Worm (Caenorhabditis elegans): ENCODE results near the gene maph-1.3.
A peak's percentile ranks its signal among the peaks of the same experiment; 100 is the strongest.

Gene maph-1.3

ce11 chrIII:3876197-3876897, 31.7 kb downstream of the maph-1.3 start:
- TF ChIP-seq ceh-36 (tag; optimal IDR thresholded peaks at IDR 0.05) (peak; percentile 56), ets-7 (tag; optimal IDR thresholded peaks at IDR 0.05) (no peak), ama-1 (optimal IDR thresholded peaks at IDR 0.05) (no peak), tra-4 (tag; optimal IDR thresholded peaks at IDR 0.05) (no peak), ceh-13 (GFP tag; optimal IDR thresholded peaks at IDR 0.05) (no peak), aly-1 (tag; optimal IDR thresholded peaks at IDR 0.05) (no peak)

- no peak for TF ChIP-seq B0310.2 (tag; optimal IDR thresholded peaks at IDR 0.05)
- TF ChIP-seq ceh-13 (GFP tag; optimal IDR thresholded peaks at IDR 0.05), result no peak
- TF ChIP-seq tbx-11 (GFP tag; IDR thresholded peaks at IDR 0.05), result no peak
- TF ChIP-seq ama-1 (optimal IDR thresholded peaks at IDR 0.05), result no peak
- no peak for TF ChIP-seq flt-1 (GFP tag; IDR thresholded peaks at IDR 0.05)
- no peak for TF ChIP-seq hmg-4 (GFP tag; optimal IDR thresholded peaks at IDR 0.05)
- no peak for TF ChIP-seq hmbx-1 (tag; optimal IDR thresholded peaks at IDR 0.05)
- no peak for TF ChIP-seq F13C5.2 (tag; optimal IDR thresholded peaks at IDR 0.05)
- TF ChIP-seq hnd-1 (tag; optimal IDR thresholded peaks at IDR 0.05), result no peak
- no peak for TF ChIP-seq ceh-36 (tag; optimal IDR thresholded peaks at IDR 0.05)
- no peak for TF ChIP-seq sea-1 (GFP tag; conservative IDR thresholded peaks at IDR 0.05)
- no peak for TF ChIP-seq aly-1 (tag; optimal IDR thresholded peaks at IDR 0.05)
- no peak for TF ChIP-seq tbx-37 (GFP tag; conservative IDR thresholded peaks at IDR 0.05)
- TF ChIP-seq tra-4 (tag; optimal IDR thresholded peaks at IDR 0.05), result no peak
- no peak for TF ChIP-seq scrt-1 (GFP tag; IDR thresholded peaks at IDR 0.05)
Measured at ce11 chrIII:3878986-3879756, 34.5 kb downstream of the maph-1.3 start.

ce11 chrIII:3883146-3883545, 38.5 kb downstream of the maph-1.3 start:
- TF ChIP-seq flt-1 (GFP tag; IDR thresholded peaks at IDR 0.05), result no peak
- no peak for TF ChIP-seq sea-1 (GFP tag; conservative IDR thresholded peaks at IDR 0.05)
- TF ChIP-seq aly-1 (tag; optimal IDR thresholded peaks at IDR 0.05), result no peak
- TF ChIP-seq tbx-11 (GFP tag; IDR thresholded peaks at IDR 0.05), result no peak
- TF ChIP-seq B0310.2 (tag; optimal IDR thresholded peaks at IDR 0.05), result no peak
- no peak for TF ChIP-seq ceh-13 (GFP tag; optimal IDR thresholded peaks at IDR 0.05)

ce11 chrIII:3887586-3887985, 42.9 kb downstream of the maph-1.3 start:
- TF ChIP-seq hmg-4 (GFP tag; optimal IDR thresholded peaks at IDR 0.05), result peak; percentile 18
- no peak for TF ChIP-seq hmbx-1 (tag; optimal IDR thresholded peaks at IDR 0.05)
- TF ChIP-seq pes-1 (GFP tag; IDR thresholded peaks at IDR 0.05), result no peak

ce11 chrIII:3889896-3890295, 45.2 kb downstream of the maph-1.3 start:
- TF ChIP-seq hnd-1 (tag; optimal IDR thresholded peaks at IDR 0.05) (no peak), tbx-11 (GFP tag; IDR thresholded peaks at IDR 0.05) (no peak), F13C5.2 (tag; optimal IDR thresholded peaks at IDR 0.05) (no peak), aly-1 (tag; optimal IDR thresholded peaks at IDR 0.05) (no peak), hmg-4 (GFP tag; optimal IDR thresholded peaks at IDR 0.05) (no peak), hmbx-1 (tag; optimal IDR thresholded peaks at IDR 0.05) (no peak), flt-1 (GFP tag; IDR thresholded peaks at IDR 0.05) (no peak), tbx-37 (GFP tag; conservative IDR thresholded peaks at IDR 0.05) (no peak), ceh-13 (GFP tag; optimal IDR thresholded peaks at IDR 0.05) (no peak), B0310.2 (tag; optimal IDR thresholded peaks at IDR 0.05) (no peak), ets-7 (tag; optimal IDR thresholded peaks at IDR 0.05) (no peak), ama-1 (optimal IDR thresholded peaks at IDR 0.05) (no peak), scrt-1 (GFP tag; IDR thresholded peaks at IDR 0.05) (no peak)

ce11 chrIII:3893992-3894391, 49.3 kb downstream of the maph-1.3 start:
- TF ChIP-seq tbx-37 (GFP tag; conservative IDR thresholded peaks at IDR 0.05), result no peak
- no peak for TF ChIP-seq hnd-1 (tag; optimal IDR thresholded peaks at IDR 0.05)
- TF ChIP-seq B0310.2 (tag; optimal IDR thresholded peaks at IDR 0.05), result no peak
- no peak for TF ChIP-seq ama-1 (optimal IDR thresholded peaks at IDR 0.05)
- no peak for TF ChIP-seq aly-1 (tag; optimal IDR thresholded peaks at IDR 0.05)
- no peak for TF ChIP-seq flt-1 (GFP tag; IDR thresholded peaks at IDR 0.05)
- TF ChIP-seq ceh-36 (tag; optimal IDR thresholded peaks at IDR 0.05), result no peak
- no peak for TF ChIP-seq tbx-11 (GFP tag; IDR thresholded peaks at IDR 0.05)
- no peak for TF ChIP-seq pes-1 (GFP tag; IDR thresholded peaks at IDR 0.05)
- no peak for TF ChIP-seq scrt-1 (GFP tag; IDR thresholded peaks at IDR 0.05)
- no peak for TF ChIP-seq F13C5.2 (tag; optimal IDR thresholded peaks at IDR 0.05)
- no peak for TF ChIP-seq hmbx-1 (tag; optimal IDR thresholded peaks at IDR 0.05)
- TF ChIP-seq hmg-4 (GFP tag; optimal IDR thresholded peaks at IDR 0.05), result no peak
- TF ChIP-seq tra-4 (tag; optimal IDR thresholded peaks at IDR 0.05), result no peak

- TF ChIP-seq flt-1 (GFP tag; IDR thresholded peaks at IDR 0.05) (peak; percentile 82), tbx-37 (GFP tag; conservative IDR thresholded peaks at IDR 0.05) (peak; percentile 43; the same call in 1 of the 2 replicates), pes-1 (GFP tag; IDR thresholded peaks at IDR 0.05) (peak; percentile 74), sea-1 (GFP tag; conservative IDR thresholded peaks at IDR 0.05) (peak; percentile 54; the same call in 1 of the 2 replicates)
Measured at ce11 chrIII:3897116-3897845, 52.6 kb downstream of the maph-1.3 start.
